Worm (Caenorhabditis elegans) whole organism, L4/young adult: ENCODE results near the gene srw-57.

ENCODE experiments used
- W03F9.2 ChIP-seq: fragments of 150-350 bp; optimal IDR thresholded peaks from 2 replicates; lab custom pipeline; 2014; ENCODE audit warnings: missing biosample characterization, missing genetic modification characterization
- dao-5 ChIP-seq: sonication (generic microtip); optimal IDR thresholded peaks from 2 replicates; lab custom pipeline; 2016; ENCODE audit warnings: missing genotype, missing genetic modification characterization, moderate library complexity, missing compliant biosample characterization
- him-1 ChIP-seq: sonication (generic microtip); optimal IDR thresholded peaks from 2 replicates; lab custom pipeline; 2016; ENCODE audit warnings: missing genotype, missing genetic modification reagents, missing genetic modification characterization, missing compliant biosample characterization

DNA sequence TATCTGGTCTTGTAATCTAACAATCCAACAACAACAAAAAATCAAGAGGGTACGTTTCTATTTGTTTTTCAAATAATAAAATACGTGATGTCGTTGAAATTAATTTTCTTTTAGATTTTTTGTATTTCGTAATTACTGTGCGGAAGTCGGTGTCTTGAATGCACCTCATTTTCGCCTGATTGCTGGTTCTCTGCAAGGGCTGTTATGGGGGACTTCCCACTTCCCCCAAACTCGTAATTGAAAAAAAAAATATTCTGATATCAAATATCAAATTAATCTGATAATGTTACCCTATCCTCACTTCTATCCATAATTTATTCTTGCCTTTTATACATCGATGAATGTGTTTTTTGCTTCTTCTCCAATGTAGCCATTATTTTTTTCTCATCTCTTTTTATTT lies 33.2 kb upstream of the srw-57 start, which contains the start of gene F36G9.15:
- no peak for TF ChIP-seq him-1 (tag; lab: Kevin White, UChicago)
- no peak for TF ChIP-seq dao-5 (tag; lab: Kevin White, UChicago)
- no peak for TF ChIP-seq W03F9.2 (tag; lab: Kevin White, UChicago)
